Fruit fly (Drosophila melanogaster): ENCODE data around the gene Femcoat.

DNA sequence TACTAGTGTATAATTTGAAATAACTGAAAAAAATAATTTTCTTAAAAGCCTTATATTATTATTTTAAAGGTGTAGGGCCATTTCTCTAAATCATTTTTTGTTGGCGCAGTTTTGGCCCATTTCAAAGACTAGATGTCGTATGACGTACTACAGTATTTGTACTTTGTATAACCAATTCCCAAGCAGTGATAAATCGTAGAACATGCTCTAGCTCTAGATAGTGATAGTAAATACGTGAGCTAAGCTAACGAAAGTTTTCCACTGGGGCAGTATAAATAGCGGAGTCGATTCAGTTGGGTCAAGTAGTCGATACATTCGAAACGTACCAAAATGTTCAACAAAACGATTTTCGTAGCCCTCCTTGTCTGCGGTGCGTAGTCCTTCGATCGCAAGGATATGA is 4.4 kb upstream of the Femcoat start, which contains the start of gene CG43134:
- TF ChIP-seq psq (optimal IDR thresholded peaks at IDR 0.05) (no peak), Dll (optimal IDR thresholded peaks at IDR 0.05) (no peak), pan (optimal IDR thresholded peaks at IDR 0.05) (no peak), EcR (GFP tag; optimal IDR thresholded peaks at IDR 0.05) (no peak), CG8478 (optimal IDR thresholded peaks at IDR 0.05) (no peak)
